Fruit fly (Drosophila melanogaster) whole organism, pupa: ENCODE data around the gene pyd3.

Experiments used
- CG12605 ChIP-seq: fragments of 200-800 bp; sonication (Bioruptor generic); IDR thresholded peaks from 2 replicates; pipeline ENCODE4 v1.3.6; 2022; ENCODE audit warnings: missing biosample characterization, missing genetic modification characterization
- CG15710 ChIP-seq: fragments of 200-800 bp; sonication (Bioruptor generic); optimal IDR thresholded peaks from 2 replicates; lab custom pipeline; 2018; ENCODE audit warnings: missing biosample characterization, mild to moderate bottlenecking, missing genetic modification characterization, moderate library complexity
- CG32121 ChIP-seq: fragments of 200-800 bp; sonication (Bioruptor generic); IDR thresholded peaks from 2 replicates; pipeline ENCODE4 v1.3.6; 2022; ENCODE audit warnings: missing biosample characterization, missing genetic modification characterization
- CG34367 ChIP-seq: fragments of 200-800 bp; sonication (Bioruptor generic); optimal IDR thresholded peaks from 2 replicates; lab custom pipeline; 2018; ENCODE audit warnings: missing biosample characterization, mild to moderate bottlenecking, missing genetic modification characterization
- CG9948 ChIP-seq: fragments of 200-800 bp; sonication (Bioruptor generic); optimal IDR thresholded peaks from 2 replicates; lab custom pipeline; 2018; ENCODE audit warnings: missing biosample characterization, mild to moderate bottlenecking, missing genetic modification characterization, moderate library complexity
- EcR ChIP-seq: fragments of 200-800 bp; sonication (Bioruptor generic); optimal IDR thresholded peaks from 3 replicates; lab custom pipeline; 2019; ENCODE audit warnings: missing biosample characterization, missing genetic modification characterization, mild to moderate bottlenecking, moderate library complexity, missing genetic modification reagents
- Pif1B ChIP-seq: fragments of 200-800 bp; sonication (Bioruptor generic); optimal IDR thresholded peaks from 3 replicates; lab custom pipeline; 2016; ENCODE audit warnings: missing biosample characterization, missing genetic modification characterization
- Snoo ChIP-seq: fragments of 200-800 bp; sonication (Bioruptor generic); optimal IDR thresholded peaks from 3 replicates; lab custom pipeline; 2017; ENCODE audit warnings: missing biosample characterization, mild to moderate bottlenecking, missing genetic modification characterization, inconsistent platforms
- fd96Ca ChIP-seq: fragments of 200-800 bp; sonication (Bioruptor generic); IDR thresholded peaks from 3 replicates; pipeline ENCODE4 v1.3.6; 2022; ENCODE audit warnings: missing biosample characterization, missing genetic modification characterization
- gl ChIP-seq: fragments of 200-800 bp; sonication (Bioruptor generic); optimal IDR thresholded peaks from 2 replicates; lab custom pipeline; 2018; ENCODE audit warnings: missing biosample characterization, mild to moderate bottlenecking, missing genetic modification characterization
- rn ChIP-seq: fragments of 200-800 bp; sonication (Bioruptor generic); IDR thresholded peaks from 2 replicates; pipeline ENCODE4 v1.3.6; 2022; ENCODE audit warnings: missing biosample characterization, missing genetic modification characterization

DNA sequence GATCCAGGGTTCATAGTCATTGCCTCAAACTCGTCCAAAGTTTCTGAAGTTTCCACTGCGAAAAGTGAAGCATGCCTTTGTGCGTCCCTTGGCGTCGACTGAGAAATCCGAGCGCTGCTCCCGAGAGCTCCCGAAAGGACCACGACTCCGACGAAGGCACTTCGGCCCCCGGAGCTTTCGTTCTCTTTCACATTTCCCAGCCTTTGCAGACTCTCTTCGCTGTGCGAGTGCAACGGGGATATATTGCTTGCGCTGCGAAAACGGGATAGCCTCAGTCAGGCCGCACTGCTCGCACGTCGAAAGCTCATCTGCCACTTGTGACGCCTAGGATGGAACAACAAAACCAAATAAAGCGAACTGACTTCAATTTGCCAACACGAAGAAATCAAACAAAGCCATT, 3.6 kb upstream of the pyd3 start:
- TF ChIP-seq Pif1B (GFP tag; lab: Kevin White, UChicago) (no peak), CG12605 (GFP tag; lab: Robert Waterston, UW) (no peak), CG34367 (tag; lab: Kevin White, UChicago) (peak; percentile 37), gl (tag; lab: Kevin White, UChicago) (no peak), EcR (GFP tag; lab: Kevin White, UChicago) (no peak), CG9948 (tag; lab: Kevin White, UChicago) (no peak), rn (no peak), CG15710 (tag; lab: Kevin White, UChicago) (no peak), fd96Ca (GFP tag; lab: Robert Waterston, UW) (peak; percentile 16; the same call in 1 of the 3 replicates), Snoo (tag; lab: Kevin White, UChicago) (no peak), CG32121 (GFP tag; lab: Robert Waterston, UW) (no peak)
